Worm (Caenorhabditis elegans) whole organism, late embryonic: ENCODE results near the gene B0035.13.

Experiments
- ceh-34 ChIP-seq: sonication (generic microtip); optimal IDR thresholded peaks from 2 replicates; lab custom pipeline; 2016; ENCODE audit warnings: mild to moderate bottlenecking, missing genetic modification characterization, missing compliant biosample characterization
- dmd-4 ChIP-seq: sonication (generic microtip); optimal IDR thresholded peaks from 2 replicates; lab custom pipeline; 2016; ENCODE audit warnings: borderline replicate concordance, missing genetic modification characterization, missing compliant biosample characterization
- dve-1 ChIP-seq: sonication (generic microtip); optimal IDR thresholded peaks from 2 replicates; lab custom pipeline; 2017; ENCODE audit warnings: antibody characterized with exemption, mild to moderate bottlenecking, missing genetic modification characterization, missing compliant biosample characterization
- lin-11 ChIP-seq: fragments of 200-800 bp; sonication (Bioruptor generic); optimal IDR thresholded peaks from 2 replicates; lab custom pipeline; 2018; ENCODE audit warnings: mild to moderate bottlenecking, missing genetic modification characterization, missing compliant biosample characterization
- pat-9 ChIP-seq: fragments of 200-800 bp; sonication (Bioruptor generic); optimal IDR thresholded peaks from 2 replicates; lab custom pipeline; 2018; ENCODE audit warnings: mild to moderate bottlenecking, missing genetic modification characterization, moderate library complexity, missing compliant biosample characterization
- pha-4 ChIP-seq: fragments of 150-350 bp; optimal IDR thresholded peaks from 2 replicates; lab custom pipeline; 2018; ENCODE audit warnings: missing biosample characterization, missing genetic modification reagents, missing genetic modification characterization
- tbx-2 ChIP-seq: sonication (generic microtip); optimal IDR thresholded peaks from 2 replicates; lab custom pipeline; 2016; ENCODE audit warnings: missing genetic modification characterization, missing compliant biosample characterization
- unc-42 ChIP-seq: sonication (generic microtip); optimal IDR thresholded peaks from 2 replicates; lab custom pipeline; 2016; ENCODE audit warnings: missing genotype, missing genetic modification characterization, missing compliant biosample characterization
- unc-55 ChIP-seq: sonication (generic microtip); optimal IDR thresholded peaks from 2 replicates; lab custom pipeline; 2017; ENCODE audit warnings: missing biosample characterization, missing genetic modification reagents, missing genetic modification characterization

DNA sequence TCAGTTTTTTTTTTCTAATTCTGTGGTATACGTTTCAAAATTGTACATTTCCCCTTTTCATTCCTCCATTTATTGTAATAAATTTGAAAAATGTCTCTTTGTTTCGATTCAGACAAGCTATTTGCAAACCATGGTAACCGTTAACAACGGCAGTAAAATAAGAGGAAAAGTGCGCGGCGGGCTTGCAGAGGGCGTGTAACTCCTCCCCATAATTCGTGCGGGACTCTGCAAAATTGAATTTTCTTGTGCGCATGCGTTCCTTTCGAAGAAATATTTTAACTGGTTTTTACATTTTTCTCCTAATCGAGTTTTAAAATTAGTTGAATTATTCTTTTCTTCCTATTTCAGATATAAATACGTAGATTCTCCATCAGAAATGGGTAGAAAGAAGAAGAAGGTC is 4.1 kb upstream of the B0035.13 start, which contains the start of gene znf-207:
- TF ChIP-seq unc-55 (GFP tag; lab: Kevin White, UChicago): no peak
- TF ChIP-seq ceh-34 (tag; lab: Kevin White, UChicago): peak; percentile 59
- TF ChIP-seq dmd-4 (tag; lab: Kevin White, UChicago): peak; percentile 45
- TF ChIP-seq lin-11 (tag; lab: Kevin White, UChicago): peak; percentile 18
- peak; percentile 99 for TF ChIP-seq unc-42 (tag; lab: Kevin White, UChicago)
- TF ChIP-seq pha-4 (tag; lab: Kevin White, UChicago): no peak
- peak; percentile 3 for TF ChIP-seq pat-9 (tag; lab: Kevin White, UChicago)
- TF ChIP-seq dve-1 (tag; lab: Kevin White, UChicago): no peak
- peak; percentile 78 for TF ChIP-seq tbx-2 (tag; lab: Kevin White, UChicago)
